Fruit fly (Drosophila melanogaster) whole organism, prepupa: ENCODE measurements around the gene Cnx99A.

Experiments used
- Blimp-1 ChIP-seq: fragments of 200-800 bp; sonication (Bioruptor generic); optimal IDR thresholded peaks from 3 replicates; lab custom pipeline; 2017; ENCODE audit warnings: missing biosample characterization, missing genetic modification characterization, mild to moderate bottlenecking, moderate library complexity, missing genetic modification reagents
- CG1621 ChIP-seq: fragments of 200-800 bp; sonication (Bioruptor generic); optimal IDR thresholded peaks from 3 replicates; lab custom pipeline; 2018; ENCODE audit warnings: missing biosample characterization, mild to moderate bottlenecking, missing genetic modification characterization
- CG16779 ChIP-seq: fragments of 200-800 bp; sonication (Bioruptor generic); optimal IDR thresholded peaks from 3 replicates; lab custom pipeline; 2017; ENCODE audit warnings: missing biosample characterization, mild to moderate bottlenecking, missing genetic modification characterization
- CG6792 ChIP-seq: fragments of 200-800 bp; sonication (Bioruptor generic); optimal IDR thresholded peaks from 3 replicates; lab custom pipeline; 2016; ENCODE audit warnings: missing biosample characterization, missing genetic modification characterization
- CG8119 ChIP-seq: fragments of 200-800 bp; sonication (Bioruptor generic); IDR thresholded peaks from 3 replicates; pipeline ENCODE4 v1.3.6; 2022; ENCODE audit warnings: missing biosample characterization, missing genetic modification characterization
- Eip78C ChIP-seq: fragments of 200-800 bp; sonication (Bioruptor generic); peaks from one replicate; lab custom pipeline; 2016; ENCODE audit warnings: missing biosample characterization, missing genetic modification characterization
- Ets21C ChIP-seq: fragments of 200-800 bp; sonication (Bioruptor generic); optimal IDR thresholded peaks from 3 replicates; lab custom pipeline; 2016; ENCODE audit warnings: missing biosample characterization, missing genetic modification characterization
- Hr39 ChIP-seq: fragments of 200-800 bp; sonication (Bioruptor generic); optimal IDR thresholded peaks from 2 replicates; lab custom pipeline; 2016; ENCODE audit warnings: missing biosample characterization, missing genetic modification characterization
- Lpt ChIP-seq: fragments of 200-800 bp; sonication (Bioruptor generic); optimal IDR thresholded peaks from 3 replicates; lab custom pipeline; 2016; ENCODE audit warnings: missing biosample characterization, missing genetic modification characterization
- Sox14 ChIP-seq: fragments of 200-800 bp; sonication (Bioruptor generic); optimal IDR thresholded peaks from 3 replicates; lab custom pipeline; 2016; ENCODE audit warnings: missing biosample characterization, missing genetic modification characterization
- eg ChIP-seq: fragments of 200-800 bp; sonication (Bioruptor generic); IDR thresholded peaks from 3 replicates; pipeline ENCODE4 v1.3.6; 2022; ENCODE audit warnings: missing biosample characterization, missing genetic modification characterization
- lz ChIP-seq: fragments of 200-800 bp; sonication (Bioruptor generic); optimal IDR thresholded peaks from 3 replicates; lab custom pipeline; 2016; ENCODE audit warnings: missing biosample characterization, missing genetic modification characterization
- pdm3 ChIP-seq: fragments of 200-800 bp; sonication (Bioruptor generic); optimal IDR thresholded peaks from 3 replicates; lab custom pipeline; 2016; ENCODE audit warnings: missing biosample characterization, missing genetic modification characterization
- spab ChIP-seq: fragments of 200-800 bp; sonication (Bioruptor generic); optimal IDR thresholded peaks from 2 replicates; lab custom pipeline; 2017; ENCODE audit warnings: missing biosample characterization, mild to moderate bottlenecking, missing genetic modification characterization, missing genetic modification reagents

- TF ChIP-seq CG16779 (no peak), Ets21C (GFP tag; lab: Kevin White, UChicago) (no peak), pdm3 (GFP tag; lab: Kevin White, UChicago) (no peak), Sox14 (GFP tag; lab: Kevin White, UChicago) (no peak), CG1621 (tag; lab: Kevin White, UChicago) (no peak), lz (no peak), CG6792 (GFP tag; lab: Kevin White, UChicago) (no peak), CG8119 (GFP tag; lab: Robert Waterston, UW) (no peak), Blimp-1 (no peak), spab (GFP tag; lab: Kevin White, UChicago) (no peak), Hr39 (GFP tag; lab: Kevin White, UChicago) (no peak), eg (GFP tag; lab: Robert Waterston, UW) (no peak), Eip78C (GFP tag; lab: Kevin White, UChicago) (peak; percentile 24), Lpt (no peak)
These were observed 50.2 kb downstream of the Cnx99A start for dm6 chr3R:29269204-29269603.
